Worm (Caenorhabditis elegans) whole organism, L3 larva: ENCODE data around the gene alh-10.

Source experiments
- ama-1 ChIP-seq: fragments of 150-350 bp; optimal IDR thresholded peaks from 2 replicates; lab custom pipeline; 2018
- lin-39 ChIP-seq: fragments of 150-350 bp; optimal IDR thresholded peaks from 2 replicates; lab custom pipeline; 2018; ENCODE audit warnings: missing biosample characterization, missing genetic modification reagents, missing genetic modification characterization
- nhr-12 ChIP-seq: fragments of 150-350 bp; optimal IDR thresholded peaks from 2 replicates; lab custom pipeline; 2014; ENCODE audit warnings: missing biosample characterization, missing genetic modification characterization
- nhr-67 ChIP-seq: fragments of 150-350 bp; optimal IDR thresholded peaks from 2 replicates; lab custom pipeline; 2014; ENCODE audit warnings: missing biosample characterization, missing genetic modification characterization
- pqm-1 ChIP-seq: fragments of 150-350 bp; optimal IDR thresholded peaks from 2 replicates; lab custom pipeline; 2017; ENCODE audit warnings: missing biosample characterization, missing genetic modification characterization, inconsistent platforms
- snpc-4 ChIP-seq: fragments of 150-350 bp; optimal IDR thresholded peaks from 2 replicates; lab custom pipeline; 2014; ENCODE audit warnings: missing biosample characterization, missing genetic modification characterization

DNA sequence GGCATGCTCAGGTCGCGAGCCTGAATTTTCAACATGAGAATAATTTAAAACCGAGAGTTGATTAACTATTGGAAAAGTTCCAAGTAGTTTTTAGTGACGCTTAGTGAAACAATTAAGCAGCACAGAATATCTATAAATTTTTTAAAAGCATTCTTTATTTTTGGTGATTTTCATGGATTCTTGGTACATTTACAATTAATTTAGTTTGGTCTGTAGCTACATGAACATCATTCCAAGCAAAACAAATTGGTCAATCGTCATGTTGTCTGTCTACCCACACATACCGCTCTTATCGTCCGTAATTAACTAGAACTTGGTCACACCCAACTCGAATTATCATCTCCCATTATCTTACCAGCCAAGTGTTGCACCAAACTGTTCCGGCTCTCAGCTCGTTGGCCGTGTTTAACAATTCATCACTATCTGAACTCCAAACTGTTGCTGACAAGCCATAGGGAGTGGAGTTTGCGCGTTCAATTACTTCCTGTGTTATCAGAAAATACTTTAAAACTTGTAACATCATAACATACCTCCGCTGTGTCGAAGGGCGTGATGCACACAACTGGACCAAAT is 2.7 kb downstream of the alh-10 start:
- no peak for TF ChIP-seq pqm-1 (tag; lab: Kevin White, UChicago)
- TF ChIP-seq nhr-12 (tag; lab: Kevin White, UChicago) = no peak
- TF ChIP-seq ama-1 (lab: Kevin White, UChicago) = no peak
- TF ChIP-seq snpc-4 (tag; lab: Kevin White, UChicago) = no peak
- no peak for TF ChIP-seq nhr-67 (tag; lab: Kevin White, UChicago)
- no peak for TF ChIP-seq lin-39 (tag; lab: Kevin White, UChicago)
